Worm (Caenorhabditis elegans) whole organism, L2 larva: ENCODE results near the gene C06E1.7.

Experiments
- R02D3.7 ChIP-seq: fragments of 150-350 bp; optimal IDR thresholded peaks from 2 replicates; lab custom pipeline; 2014; ENCODE audit warnings: missing biosample characterization, missing genetic modification characterization
- ZK546.5 ChIP-seq: sonication (generic microtip); optimal IDR thresholded peaks from 2 replicates; lab custom pipeline; 2017; ENCODE audit warnings: missing biosample characterization, missing genetic modification characterization
- ama-1 ChIP-seq: fragments of 150-350 bp; optimal IDR thresholded peaks from 2 replicates; lab custom pipeline; 2018; ENCODE audit warnings: inconsistent platforms
- blmp-1 ChIP-seq: sonication (generic microtip); optimal IDR thresholded peaks from 2 replicates; lab custom pipeline; 2017; ENCODE audit warnings: missing genetic modification characterization, mild to moderate bottlenecking, missing compliant biosample characterization, antibody characterized with exemption, moderate library complexity; ENCODE audit not compliant: insufficient read depth
- elt-1 ChIP-seq: fragments of 150-350 bp; optimal IDR thresholded peaks from 2 replicates; lab custom pipeline; 2014; ENCODE audit warnings: missing biosample characterization, missing genetic modification characterization
- nhr-10 ChIP-seq: sonication (generic microtip); optimal IDR thresholded peaks from 2 replicates; lab custom pipeline; 2017; ENCODE audit warnings: missing biosample characterization, missing genetic modification characterization
- nhr-11 ChIP-seq: fragments of 150-350 bp; optimal IDR thresholded peaks from 2 replicates; lab custom pipeline; 2014; ENCODE audit warnings: missing biosample characterization, missing genetic modification characterization
- nhr-12 ChIP-seq: fragments of 150-350 bp; optimal IDR thresholded peaks from 2 replicates; lab custom pipeline; 2014; ENCODE audit warnings: missing biosample characterization, missing genetic modification characterization

- TF ChIP-seq R02D3.7 (tag; lab: Kevin White, UChicago), result no peak
- TF ChIP-seq ama-1, result no peak
- no peak for TF ChIP-seq nhr-11 (tag; lab: Kevin White, UChicago)
- no peak for TF ChIP-seq nhr-12 (tag; lab: Kevin White, UChicago)
- no peak for TF ChIP-seq elt-1 (tag; lab: Kevin White, UChicago)
- no peak for TF ChIP-seq ZK546.5 (tag; lab: Kevin White, UChicago)
- no peak for TF ChIP-seq nhr-10 (tag; lab: Kevin White, UChicago)
- TF ChIP-seq blmp-1 (tag; lab: Kevin White, UChicago), result no peak
Observed at ce11 chrIII:8594088-8594487, 568 bp upstream of the C06E1.7 start.
